Worm (Caenorhabditis elegans): ENCODE measurements around the gene lir-2.

DNA sequence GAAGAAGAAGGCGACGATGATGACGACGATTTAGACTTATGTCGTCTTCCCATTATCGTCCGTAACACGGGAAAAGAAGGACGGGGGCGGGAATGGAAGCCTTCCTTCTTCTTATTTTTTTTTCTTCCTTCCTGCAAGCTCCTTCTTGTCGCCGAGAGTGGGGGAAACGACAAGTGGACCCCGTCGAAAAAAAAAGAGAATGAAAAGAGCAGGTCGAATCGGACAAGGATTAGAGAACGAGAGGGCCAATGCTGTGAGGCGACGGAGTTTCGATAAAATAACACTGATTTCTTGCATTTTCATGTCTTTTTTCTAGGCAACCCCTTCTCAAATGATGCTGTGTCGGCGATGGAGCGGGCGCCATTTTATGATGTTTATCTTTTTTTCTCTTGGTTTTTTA lies 15.9 kb upstream of the lir-2 start, which contains the start of gene pde-4:
- TF ChIP-seq blmp-1 (tag; optimal IDR thresholded peaks at IDR 0.05) = no peak
- TF ChIP-seq mdl-1 (tag; optimal IDR thresholded peaks at IDR 0.05) = no peak
- no peak for TF ChIP-seq fkh-4 (tag; optimal IDR thresholded peaks at IDR 0.05; ENCODE audit: borderline replicate concordance)
- no peak for TF ChIP-seq pqm-1 (tag; optimal IDR thresholded peaks at IDR 0.05)
- no peak for TF ChIP-seq lsy-2 (tag; optimal IDR thresholded peaks at IDR 0.05)
